Fruit fly (Drosophila melanogaster): ENCODE measurements around the gene CG42588.
A peak's percentile ranks its signal among the peaks of the same experiment; 100 is the strongest.

CG42588 gene

dm6 chr3L:12813907-12814306, at the start of gene CG42588, which contains the start of gene Sf3a2 (continued):
- TF ChIP-seq CG13775 (GFP tag; optimal IDR thresholded peaks at IDR 0.05) = peak; percentile 74
- no peak for TF ChIP-seq kni (GFP tag; optimal IDR thresholded peaks at IDR 0.05)
- TF ChIP-seq otp (GFP tag; IDR thresholded peaks at IDR 0.05) = no peak
- TF ChIP-seq CoRest (tag; optimal IDR thresholded peaks at IDR 0.05) = peak; percentile 77
- TF ChIP-seq CG6765 (GFP tag; optimal IDR thresholded peaks at IDR 0.05) = no peak
- no peak for TF ChIP-seq Nf-YA (GFP tag; IDR thresholded peaks at IDR 0.05)
- peak; percentile 22 for TF ChIP-seq Dp (GFP tag; optimal IDR thresholded peaks at IDR 0.05)
- peak; percentile 64 for TF ChIP-seq H2.0 (GFP tag; IDR thresholded peaks at IDR 0.05)
- TF ChIP-seq Meics (GFP tag; optimal IDR thresholded peaks at IDR 0.05) = peak; percentile 49
- TF ChIP-seq Chrac-16 (GFP tag; optimal IDR thresholded peaks at IDR 0.05) = peak; percentile 73
- TF ChIP-seq pum (GFP tag; optimal IDR thresholded peaks at IDR 0.05) = peak; percentile 2
- no peak for TF ChIP-seq lab (GFP tag; optimal IDR thresholded peaks at IDR 0.05)
- TF ChIP-seq CG6175 (GFP tag; IDR thresholded peaks at IDR 0.05) = no peak
- TF ChIP-seq Rx (GFP tag; IDR thresholded peaks at IDR 0.05) = no peak
- peak; percentile 66 for TF ChIP-seq zen (tag; optimal IDR thresholded peaks at IDR 0.05)
- peak; percentile 2 for TF ChIP-seq CG7786 (GFP tag; optimal IDR thresholded peaks at IDR 0.05)
- peak; percentile 77; the same call in 1 of the 2 replicates for TF ChIP-seq Rfx (GFP tag; IDR thresholded peaks at IDR 0.05)
- no peak for TF ChIP-seq Sox100B (GFP tag; optimal IDR thresholded peaks at IDR 0.05)
- no peak for TF ChIP-seq CG18599 (GFP tag; optimal IDR thresholded peaks at IDR 0.05)
- TF ChIP-seq crp (GFP tag; optimal IDR thresholded peaks at IDR 0.05) = peak in 1 of 2 experiments; percentile 27
- peak; percentile 57 for TF ChIP-seq Ets97D (GFP tag; optimal IDR thresholded peaks at IDR 0.05)
- TF ChIP-seq cas (GFP tag; IDR thresholded peaks at IDR 0.05) = peak; percentile 40; the same call in 1 of the 2 replicates
- peak; percentile 92 for TF ChIP-seq row (GFP tag; IDR thresholded peaks at IDR 0.05)
- peak; percentile 39 for TF ChIP-seq lbe (GFP tag; optimal IDR thresholded peaks at IDR 0.05)
- TF ChIP-seq CG12744 (GFP tag; optimal IDR thresholded peaks at IDR 0.05) = no peak
- no peak for TF ChIP-seq CG8089 (GFP tag; optimal IDR thresholded peaks at IDR 0.05)
- no peak for TF ChIP-seq CG10431 (GFP tag; optimal IDR thresholded peaks at IDR 0.05)
- TF ChIP-seq sug (tag; optimal IDR thresholded peaks at IDR 0.05) = peak; percentile 74
- TF ChIP-seq CG3847 (GFP tag; IDR thresholded peaks at IDR 0.05) = peak; percentile 83
- peak; percentile 87 for TF ChIP-seq CG32532 (GFP tag; IDR thresholded peaks at IDR 0.05)
- no peak for TF ChIP-seq toy (GFP tag; IDR thresholded peaks at IDR 0.05)
- peak; percentile 89 for TF ChIP-seq CG13287 (GFP tag; IDR thresholded peaks at IDR 0.05; ENCODE audit: partially characterized antibody)
- peak; percentile 39 for TF ChIP-seq CG18764 (GFP tag; optimal IDR thresholded peaks at IDR 0.05)
- peak in 1 of 2 experiments; percentile 64 for TF ChIP-seq bsh (GFP tag; optimal IDR thresholded peaks at IDR 0.05)
- no peak for TF ChIP-seq CG7357 (GFP tag; IDR thresholded peaks at IDR 0.05)
- TF ChIP-seq tio (GFP tag; optimal IDR thresholded peaks at IDR 0.05) = no peak
- peak; percentile 47 for TF ChIP-seq Bdp1 (GFP tag; optimal IDR thresholded peaks at IDR 0.05)
- TF ChIP-seq Hr78 (GFP tag; optimal IDR thresholded peaks at IDR 0.05) = no peak
- TF ChIP-seq her (GFP tag; optimal IDR thresholded peaks at IDR 0.05) = no peak
- no peak for TF ChIP-seq h (optimal IDR thresholded peaks at IDR 0.05)
- TF ChIP-seq ssp (GFP tag; IDR thresholded peaks at IDR 0.05) = no peak; the same call in 1 of the 2 replicates
- TF ChIP-seq CG1602 (GFP tag; optimal IDR thresholded peaks at IDR 0.05) = peak; percentile 79
- TF ChIP-seq CG2875 (GFP tag; optimal IDR thresholded peaks at IDR 0.05) = no peak
- TF ChIP-seq CG14860 (GFP tag; IDR thresholded peaks at IDR 0.05; ENCODE audit: partially characterized antibody) = peak; percentile 62; the same call in 1 of the 3 replicates
- no peak for TF ChIP-seq sqz (GFP tag; optimal IDR thresholded peaks at IDR 0.05)
- no peak for TF ChIP-seq CG4282 (GFP tag; optimal IDR thresholded peaks at IDR 0.05)
- TF ChIP-seq prd (optimal IDR thresholded peaks at IDR 0.05) = no peak
- peak; percentile 83; the same call in 2 of the 3 replicates for TF ChIP-seq prd (GFP tag; IDR thresholded peaks at IDR 0.05)
- no peak for TF ChIP-seq CG12104 (GFP tag; optimal IDR thresholded peaks at IDR 0.05)
- peak; percentile 72 for TF ChIP-seq gem (tag; optimal IDR thresholded peaks at IDR 0.05)
- no peak for TF ChIP-seq en (GFP tag; optimal IDR thresholded peaks at IDR 0.05)
- TF ChIP-seq z (GFP tag; IDR thresholded peaks at IDR 0.05) = no peak
